Worm (Caenorhabditis elegans) whole organism, young adult: ENCODE data around the gene W09B6.4.

Experiments used
- B0261.1 ChIP-seq: sonication (generic microtip); optimal IDR thresholded peaks from 2 replicates; lab custom pipeline; 2016; ENCODE audit warnings: mild to moderate bottlenecking, missing genetic modification characterization, moderate library complexity, missing compliant biosample characterization
- D2030.7 ChIP-seq: fragments of 200-800 bp; sonication (Bioruptor generic); IDR thresholded peaks from 2 replicates; pipeline ENCODE4 v1.3.6; 2022; ENCODE audit warnings: missing genetic modification reagents, missing genetic modification characterization, missing compliant biosample characterization
- F33H1.4 ChIP-seq: fragments of 200-800 bp; sonication (Bioruptor generic); IDR thresholded peaks from 2 replicates; pipeline ENCODE4 v1.3.6; 2022; ENCODE audit warnings: missing genetic modification reagents, missing genetic modification characterization, missing compliant biosample characterization
- Y56A3A.18 ChIP-seq: fragments of 200-800 bp; sonication (Bioruptor generic); IDR thresholded peaks from 2 replicates; pipeline ENCODE4 v1.3.6; 2022; ENCODE audit warnings: missing genetic modification reagents, missing genetic modification characterization, missing compliant biosample characterization
- ama-1 ChIP-seq, 3 experiments: fragments of 150-350 bp in 1 of 3; sonication (generic microtip) in 2 of 3; optimal IDR thresholded peaks; 2 replicates each; lab custom pipeline; 2014 to 2018; ENCODE audit warnings: missing biosample characterization in 2 of 3, missing genetic modification characterization in 2 of 3, missing genetic modification reagents in 2 of 3
- aptf-3 ChIP-seq: fragments of 200-800 bp; sonication (Bioruptor generic); IDR thresholded peaks from 2 replicates; pipeline ENCODE4 v1.3.6; 2022; ENCODE audit warnings: missing genetic modification characterization, missing compliant biosample characterization
- attf-5 ChIP-seq: fragments of 200-800 bp; sonication (Bioruptor generic); optimal IDR thresholded peaks from 2 replicates; lab custom pipeline; 2018; ENCODE audit warnings: mild to moderate bottlenecking, missing genetic modification characterization, missing compliant biosample characterization
- bed-2 ChIP-seq: fragments of 200-800 bp; sonication (Bioruptor generic); IDR thresholded peaks from 2 replicates; pipeline ENCODE4 v1.3.6; 2022; ENCODE audit warnings: missing genetic modification reagents, missing genetic modification characterization, missing compliant biosample characterization
- dox-1 ChIP-seq: fragments of 200-800 bp; sonication (Bioruptor generic); IDR thresholded peaks from 2 replicates; pipeline ENCODE4 v1.3.6; 2022; ENCODE audit warnings: missing genetic modification reagents, missing genetic modification characterization, missing compliant biosample characterization
- egrh-3 ChIP-seq: fragments of 200-800 bp; sonication (Bioruptor generic); IDR thresholded peaks from 2 replicates; pipeline ENCODE4 v1.3.6; 2022; ENCODE audit warnings: missing genetic modification reagents, missing genetic modification characterization, missing compliant biosample characterization
- fkh-3 ChIP-seq: sonication (generic microtip); optimal IDR thresholded peaks from 2 replicates; lab custom pipeline; 2016; ENCODE audit warnings: mild to moderate bottlenecking, missing genetic modification characterization, missing compliant biosample characterization
- gei-17 ChIP-seq: fragments of 200-800 bp; sonication (Bioruptor generic); optimal IDR thresholded peaks from 2 replicates; lab custom pipeline; 2018; ENCODE audit warnings: mild to moderate bottlenecking, missing genetic modification characterization, missing compliant biosample characterization
- him-1 ChIP-seq: sonication (generic microtip); optimal IDR thresholded peaks from 2 replicates; lab custom pipeline; 2016; ENCODE audit warnings: missing genotype, missing genetic modification reagents, missing genetic modification characterization, missing compliant biosample characterization
- hrde-1 ChIP-seq: sonication (generic microtip); optimal IDR thresholded peaks from 2 replicates; lab custom pipeline; 2016; ENCODE audit warnings: missing genetic modification characterization, mild to moderate bottlenecking, missing compliant biosample characterization, moderate library complexity, missing genotype, missing genetic modification reagents, borderline replicate concordance
- lag-1 ChIP-seq: fragments of 200-800 bp; sonication (Bioruptor generic); IDR thresholded peaks from 2 replicates; pipeline ENCODE4 v1.3.6; 2022; ENCODE audit warnings: missing genetic modification reagents, missing genetic modification characterization, missing compliant biosample characterization
- lin-54 ChIP-seq: fragments of 200-800 bp; sonication (Bioruptor generic); optimal IDR thresholded peaks from 2 replicates; lab custom pipeline; 2018; ENCODE audit warnings: mild to moderate bottlenecking, missing genetic modification characterization, missing compliant biosample characterization
- lir-1 ChIP-seq: fragments of 200-800 bp; sonication (Bioruptor generic); conservative IDR thresholded peaks from 2 replicates; pipeline ENCODE4 v1.3.6; 2022; ENCODE audit warnings: missing genetic modification reagents, missing genetic modification characterization, missing compliant biosample characterization
- madf-3 ChIP-seq: fragments of 200-800 bp; sonication (Bioruptor generic); IDR thresholded peaks from 2 replicates; pipeline ENCODE4 v1.3.6; 2022; ENCODE audit warnings: missing genetic modification reagents, missing genetic modification characterization, missing compliant biosample characterization
- madf-6 ChIP-seq: fragments of 200-800 bp; sonication (Bioruptor generic); IDR thresholded peaks from 2 replicates; pipeline ENCODE4 v1.3.6; 2022; ENCODE audit warnings: missing genetic modification reagents, missing genetic modification characterization, missing compliant biosample characterization
- mcd-1 ChIP-seq: fragments of 200-800 bp; sonication (Bioruptor generic); IDR thresholded peaks from 2 replicates; pipeline ENCODE4 v1.3.6; 2022; ENCODE audit warnings: missing genetic modification reagents, missing genetic modification characterization, missing compliant biosample characterization
- nhr-27 ChIP-seq: fragments of 200-800 bp; sonication (Bioruptor generic); optimal IDR thresholded peaks from 2 replicates; lab custom pipeline; 2018; ENCODE audit warnings: mild to moderate bottlenecking, missing genetic modification characterization, moderate library complexity, missing compliant biosample characterization
- pbrm-1 ChIP-seq: fragments of 200-800 bp; sonication (Bioruptor generic); IDR thresholded peaks from 2 replicates; pipeline ENCODE4 v1.3.6; 2022; ENCODE audit warnings: missing genetic modification reagents, missing genetic modification characterization, missing compliant biosample characterization
- rec-8 ChIP-seq, 2 experiments: sonication (generic microtip); optimal IDR thresholded peaks; 2 replicates each; lab custom pipeline; 2016; ENCODE audit warnings: mild to moderate bottlenecking in 2 of 2, missing genetic modification characterization in 2 of 2, missing genetic modification reagents in 2 of 2, missing genotype in 2 of 2, missing biosample characterization in 1 of 2, missing compliant biosample characterization in 1 of 2, moderate library complexity in 1 of 2
- rpc-1 ChIP-seq, 2 experiments: fragments of 150-350 bp in 1 of 2; sonication (generic microtip) in 1 of 2; optimal IDR thresholded peaks; 2 replicates each; lab custom pipeline; 2014 to 2018; ENCODE audit warnings: missing biosample characterization in 1 of 2, missing genetic modification characterization in 1 of 2, missing genetic modification reagents in 1 of 2, missing genotype in 1 of 2
- snpc-1.1 ChIP-seq: sonication (generic microtip); optimal IDR thresholded peaks from 2 replicates; lab custom pipeline; 2017; ENCODE audit warnings: missing genetic modification characterization, mild to moderate bottlenecking, missing compliant biosample characterization, antibody characterized with exemption, moderate library complexity, missing genotype, missing genetic modification reagents; ENCODE audit not compliant: insufficient read depth
- sptf-2 ChIP-seq: fragments of 200-800 bp; sonication (Bioruptor generic); optimal IDR thresholded peaks from 2 replicates; lab custom pipeline; 2018; ENCODE audit warnings: mild to moderate bottlenecking, missing genetic modification characterization, missing compliant biosample characterization
- tbp1 ChIP-seq: fragments of 200-800 bp; sonication (Bioruptor generic); optimal IDR thresholded peaks from 2 replicates; lab custom pipeline; 2018; ENCODE audit warnings: mild to moderate bottlenecking, missing genetic modification characterization, missing compliant biosample characterization
- zfh-2 ChIP-seq: fragments of 200-800 bp; sonication (Bioruptor generic); conservative IDR thresholded peaks from 2 replicates; pipeline ENCODE4 v1.3.6; 2022; ENCODE audit warnings: missing genetic modification reagents, missing genetic modification characterization, missing compliant biosample characterization
- ztf-25 ChIP-seq: fragments of 200-800 bp; sonication (Bioruptor generic); IDR thresholded peaks from 2 replicates; pipeline ENCODE4 v1.3.6; 2022; ENCODE audit warnings: missing genetic modification reagents, missing genetic modification characterization, missing compliant biosample characterization

Gene W09B6.4

DNA sequence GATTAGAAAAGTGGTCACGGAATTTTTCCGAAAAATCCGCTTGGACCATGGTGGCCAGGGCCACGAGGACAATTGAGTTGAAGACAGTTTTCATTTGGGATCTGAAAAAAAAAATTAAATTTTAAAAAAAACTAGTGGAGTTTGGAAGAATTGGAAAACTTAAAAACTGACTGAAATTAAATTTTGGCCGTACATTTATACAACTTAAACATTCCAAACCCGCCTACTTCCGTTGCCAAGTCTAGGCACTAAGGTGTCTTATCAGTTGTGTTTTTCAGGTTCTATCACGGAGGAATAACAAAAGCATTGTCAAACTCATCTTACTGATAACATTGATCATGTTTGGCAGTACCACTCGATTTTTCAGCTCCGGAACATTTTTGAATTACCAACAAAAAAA lies 26.5 kb downstream of the W09B6.4 start, which contains the start of gene lips-12:
Gene lips-12, minus strand, starts transcription at position 101 of the 400 bp plus-strand sequence.
- no peak for TF ChIP-seq ama-1 (optimal IDR thresholded peaks at IDR 0.05; lab: Kevin White, UChicago)
- no peak for TF ChIP-seq ama-1 (GFP tag; optimal IDR thresholded peaks at IDR 0.05; lab: Kevin White, UChicago)
- TF ChIP-seq hrde-1 (tag; lab: Kevin White, UChicago) = no peak
- TF ChIP-seq bed-2 (GFP tag; lab: Robert Waterston, UW) = no peak
- TF ChIP-seq attf-5 (GFP tag; lab: Kevin White, UChicago) = no peak
- no peak for TF ChIP-seq Y56A3A.18 (GFP tag; lab: Robert Waterston, UW)
- no peak for TF ChIP-seq rpc-1 (optimal IDR thresholded peaks at IDR 0.05; lab: Kevin White, UChicago)
- TF ChIP-seq rpc-1 (tag; optimal IDR thresholded peaks at IDR 0.05; lab: Kevin White, UChicago) = no peak
- TF ChIP-seq pbrm-1 (GFP tag; lab: Robert Waterston, UW) = no peak
- TF ChIP-seq lir-1 (GFP tag; lab: Robert Waterston, UW) = no peak
- no peak for TF ChIP-seq zfh-2 (GFP tag; lab: Robert Waterston, UW)
- TF ChIP-seq madf-6 = no peak
- no peak for TF ChIP-seq D2030.7 (GFP tag; lab: Robert Waterston, UW)
- TF ChIP-seq him-1 (tag; lab: Kevin White, UChicago) = no peak
- TF ChIP-seq dox-1 (GFP tag; lab: Robert Waterston, UW) = no peak
- TF ChIP-seq F33H1.4 = no peak

DNA sequence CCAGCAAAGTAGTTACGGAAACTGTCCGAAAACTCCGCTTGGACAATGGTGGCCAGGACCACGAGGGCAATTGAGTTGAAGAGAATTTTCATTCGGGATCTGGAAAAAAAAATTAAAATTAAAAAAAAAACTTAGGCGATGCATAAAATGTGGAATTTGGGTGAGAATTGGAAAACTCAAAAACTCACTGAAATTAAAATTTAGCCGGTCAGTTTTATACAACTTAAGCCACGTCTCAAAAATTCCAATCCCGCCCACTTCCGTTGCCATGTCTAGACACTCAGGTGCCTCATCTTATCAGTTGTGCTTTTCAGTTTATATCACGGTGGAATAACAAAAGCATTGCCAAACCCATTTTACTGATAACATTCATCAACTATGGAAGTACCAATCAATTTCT lies 29.7 kb downstream of the W09B6.4 start, which contains the start of gene lips-11:
Gene lips-11, minus strand, starts transcription at position 101 of the 400 bp plus-strand sequence.
- TF ChIP-seq madf-3 (GFP tag; lab: Robert Waterston, UW) (no peak), D2030.7 (GFP tag; lab: Robert Waterston, UW) (no peak)

DNA sequence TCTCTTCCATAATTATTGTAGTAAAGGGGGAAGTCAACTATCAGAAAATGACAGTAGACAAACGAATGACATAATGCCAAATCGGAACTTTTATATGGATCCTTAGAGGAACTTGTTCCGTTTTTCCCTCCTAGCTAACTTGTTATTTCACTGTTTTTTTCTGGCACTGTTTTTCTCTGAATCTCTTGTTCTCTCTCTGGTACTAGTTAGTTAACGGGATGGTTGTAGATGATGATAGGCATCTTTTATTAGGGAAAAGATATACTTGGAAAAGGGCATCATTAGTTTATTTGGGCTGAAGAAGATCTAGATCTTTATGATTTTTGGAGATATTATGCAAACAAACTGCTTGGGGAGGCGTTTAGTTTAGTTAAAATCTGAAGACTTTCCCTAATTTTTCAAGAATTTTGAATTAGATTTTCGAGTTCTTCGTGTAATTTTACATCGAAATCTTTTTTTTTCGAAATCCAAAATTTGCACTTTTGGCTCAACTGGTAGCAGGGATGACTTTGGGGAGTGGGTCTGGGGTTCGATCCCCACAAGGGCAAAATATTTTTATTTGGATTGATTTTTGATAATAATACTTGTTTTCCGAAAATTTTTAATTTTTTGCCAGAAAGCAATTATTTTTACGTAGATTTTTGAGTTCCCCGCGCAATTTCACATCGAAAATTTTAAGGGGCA lies 33.6 kb downstream of the W09B6.4 start, which contains the start of gene col-40:
Gene col-40, minus strand, starts transcription at position 51 of the 684 bp plus-strand sequence.
- TF ChIP-seq aptf-3 (no peak), snpc-1.1 (tag; lab: Kevin White, UChicago) (peak; percentile 9), F33H1.4 (no peak), B0261.1 (tag; lab: Kevin White, UChicago) (peak; percentile 6), lag-1 (GFP tag; lab: Robert Waterston, UW) (no peak), rpc-1 (optimal IDR thresholded peaks at IDR 0.05; lab: Kevin White, UChicago) (peak; percentile 7), rpc-1 (tag; optimal IDR thresholded peaks at IDR 0.05; lab: Kevin White, UChicago) (peak; percentile 65), tbp1 (GFP tag; lab: Kevin White, UChicago) (peak; percentile 74)

DNA sequence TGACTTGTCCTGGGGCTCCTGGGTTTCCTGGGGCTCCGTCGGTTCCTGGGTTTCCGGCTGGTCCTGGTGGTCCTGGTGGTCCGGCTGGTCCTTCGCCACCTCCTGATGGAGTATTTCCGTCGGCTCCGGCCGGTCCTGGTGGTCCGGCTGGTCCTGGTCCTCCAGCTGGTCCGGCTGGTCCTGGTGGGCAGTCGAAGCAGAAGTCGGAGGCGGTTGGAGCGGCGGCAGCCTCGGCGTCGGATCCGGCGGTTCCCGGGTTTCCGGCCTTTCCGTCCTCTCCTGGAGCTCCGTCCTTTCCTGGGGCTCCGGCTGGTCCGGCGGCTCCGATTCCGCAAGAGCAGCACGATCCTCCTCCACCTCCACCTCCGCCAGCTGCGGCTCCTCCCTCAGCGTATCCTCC lies 35.3 kb downstream of the W09B6.4 start:
- TF ChIP-seq ztf-25 (GFP tag; lab: Robert Waterston, UW) (no peak), him-1 (tag; lab: Kevin White, UChicago) (no peak), sptf-2 (GFP tag; lab: Kevin White, UChicago) (no peak), mcd-1 (peak; percentile 53; the same call in 1 of the 2 replicates), egrh-3 (peak; percentile 99), zfh-2 (GFP tag; lab: Robert Waterston, UW) (peak; percentile 95), tbp1 (GFP tag; lab: Kevin White, UChicago) (no peak), fkh-3 (tag; lab: Kevin White, UChicago) (no peak), rec-8 (tag; optimal IDR thresholded peaks at IDR 0.05; lab: Kevin White, UChicago) (no peak)

ce11 chrII:1104409-1104808 lies 36.2 kb downstream of the W09B6.4 start, which contains the start of gene T13B5.9:
Gene T13B5.9 (minus strand): TSS chrII:1104509.
- TF ChIP-seq lin-54 (GFP tag; lab: Kevin White, UChicago) (no peak), him-1 (tag; lab: Kevin White, UChicago) (no peak), gei-17 (GFP tag; lab: Kevin White, UChicago) (no peak), fkh-3 (tag; lab: Kevin White, UChicago) (no peak), nhr-27 (tag; lab: Kevin White, UChicago) (no peak)
